Worm (Caenorhabditis elegans) whole organism, L2 larva: ENCODE results near the gene oac-29.

Source experiments
- R02D3.7 ChIP-seq: fragments of 150-350 bp; optimal IDR thresholded peaks from 2 replicates; lab custom pipeline; 2014; ENCODE audit warnings: missing biosample characterization, missing genetic modification characterization
- ama-1 ChIP-seq: fragments of 150-350 bp; optimal IDR thresholded peaks from 2 replicates; lab custom pipeline; 2018; ENCODE audit warnings: inconsistent platforms
- elt-3 ChIP-seq: sonication (generic microtip); optimal IDR thresholded peaks from 2 replicates; lab custom pipeline; 2017; ENCODE audit warnings: missing biosample characterization, missing genetic modification characterization
- lin-13 ChIP-seq: fragments of 150-350 bp; optimal IDR thresholded peaks from 2 replicates; lab custom pipeline; 2014; ENCODE audit warnings: missing biosample characterization, missing genetic modification reagents, missing genetic modification characterization
- lin-39 ChIP-seq: fragments of 150-350 bp; optimal IDR thresholded peaks from 2 replicates; lab custom pipeline; 2014; ENCODE audit warnings: missing biosample characterization, missing genetic modification reagents, missing genetic modification characterization
- nhr-10 ChIP-seq: sonication (generic microtip); optimal IDR thresholded peaks from 2 replicates; lab custom pipeline; 2017; ENCODE audit warnings: missing biosample characterization, missing genetic modification characterization
- nhr-129 ChIP-seq: fragments of 150-350 bp; optimal IDR thresholded peaks from 2 replicates; lab custom pipeline; 2014; ENCODE audit warnings: missing biosample characterization, missing genetic modification characterization
- nhr-237 ChIP-seq: fragments of 150-350 bp; optimal IDR thresholded peaks from 2 replicates; lab custom pipeline; 2014; ENCODE audit warnings: missing biosample characterization, missing genetic modification characterization
- skn-1 ChIP-seq: sonication (generic microtip); optimal IDR thresholded peaks from 2 replicates; lab custom pipeline; 2017; ENCODE audit warnings: missing biosample characterization, missing genetic modification characterization
- snpc-4 ChIP-seq: fragments of 150-350 bp; optimal IDR thresholded peaks from 2 replicates; lab custom pipeline; 2014; ENCODE audit warnings: missing biosample characterization, missing genetic modification characterization
- zag-1 ChIP-seq: fragments of 150-350 bp; optimal IDR thresholded peaks from 2 replicates; lab custom pipeline; 2014; ENCODE audit warnings: missing biosample characterization, missing genetic modification characterization

- no peak for TF ChIP-seq nhr-10 (tag; lab: Kevin White, UChicago)
- no peak for TF ChIP-seq ama-1 (lab: Kevin White, UChicago)
- TF ChIP-seq R02D3.7 (tag; lab: Kevin White, UChicago): no peak
- TF ChIP-seq zag-1: no peak
- no peak for TF ChIP-seq snpc-4 (tag; lab: Kevin White, UChicago)
- TF ChIP-seq lin-39 (tag; lab: Kevin White, UChicago): no peak
- no peak for TF ChIP-seq lin-13
- TF ChIP-seq skn-1 (tag; lab: Kevin White, UChicago): no peak
- no peak for TF ChIP-seq nhr-129
- no peak for TF ChIP-seq elt-3 (tag; lab: Kevin White, UChicago)
- no peak for TF ChIP-seq nhr-237
These were observed 32.2 kb downstream of the oac-29 start, which contains the start of gene F41E6.5 for ce11 chrV:8603272-8603671.
